Fruit fly (Drosophila melanogaster) whole organism, embryonic: Measurements from ENCODE around the gene Vps39.

ENCODE experiments used
- BEAF-32 ChIP-seq: fragments of 200-800 bp; sonication (Bioruptor generic); optimal IDR thresholded peaks from 3 replicates; lab custom pipeline; 2017; ENCODE audit warnings: missing biosample characterization, missing genetic modification characterization, mild to moderate bottlenecking, moderate library complexity, missing genetic modification reagents
- CG34376 ChIP-seq: fragments of 200-800 bp; sonication (Bioruptor generic); optimal IDR thresholded peaks from 2 replicates; lab custom pipeline; 2018; ENCODE audit warnings: missing biosample characterization, mild to moderate bottlenecking, missing genetic modification characterization
- CG43689 ChIP-seq: fragments of 200-800 bp; sonication (Bioruptor generic); IDR thresholded peaks from 2 replicates; pipeline ENCODE4 v1.3.6; 2022; ENCODE audit warnings: missing biosample characterization, missing genetic modification characterization
- Chrac-16 ChIP-seq: fragments of 200-800 bp; sonication (Bioruptor generic); optimal IDR thresholded peaks from 3 replicates; lab custom pipeline; 2016; ENCODE audit warnings: missing biosample characterization, missing genetic modification characterization
- Dek ChIP-seq: fragments of 200-800 bp; sonication (Bioruptor generic); optimal IDR thresholded peaks from 3 replicates; lab custom pipeline; 2019; ENCODE audit warnings: missing biosample characterization, mild to moderate bottlenecking, missing genetic modification characterization, moderate library complexity
- Hand ChIP-seq: fragments of 200-800 bp; sonication (Bioruptor generic); optimal IDR thresholded peaks from 2 replicates; lab custom pipeline; 2017; ENCODE audit warnings: mild to moderate bottlenecking, missing biosample characterization, missing genetic modification reagents, missing genetic modification characterization
- MESR4 ChIP-seq: fragments of 200-800 bp; sonication (Bioruptor generic); optimal IDR thresholded peaks from 2 replicates; lab custom pipeline; 2018; ENCODE audit warnings: missing biosample characterization, mild to moderate bottlenecking, missing genetic modification characterization, moderate library complexity
- Tbp ChIP-seq: fragments of >200 bp; optimal IDR thresholded peaks from 2 replicates; lab custom pipeline; 2018; ENCODE audit warnings: missing biosample characterization, missing genetic modification characterization
- gsb ChIP-seq: fragments of 200-800 bp; sonication (Bioruptor generic); IDR thresholded peaks from 2 replicates; pipeline ENCODE4 v1.3.6; 2022; ENCODE audit warnings: missing biosample characterization, missing genetic modification characterization
- gt ChIP-seq: fragments of 200-800 bp; sonication (Bioruptor generic); IDR thresholded peaks from 2 replicates; pipeline ENCODE4 v1.3.6; 2022; ENCODE audit warnings: missing biosample characterization, missing genetic modification characterization
- jigr1 ChIP-seq: fragments of 200-800 bp; sonication (Bioruptor generic); IDR thresholded peaks from 3 replicates; pipeline ENCODE4 v1.3.6; 2022; ENCODE audit warnings: missing biosample characterization, missing genetic modification characterization

dm6 chr3R:18296737-18297136 is 22.5 kb upstream of the Vps39 start:
- TF ChIP-seq jigr1 (GFP tag; lab: Robert Waterston, UW), result no peak
- no peak for TF ChIP-seq CG34376 (GFP tag; lab: Kevin White, UChicago)
- no peak for TF ChIP-seq gt (GFP tag; lab: Robert Waterston, UW)
- TF ChIP-seq Tbp (GFP tag; lab: Kevin White, UChicago), result no peak
- TF ChIP-seq gsb (GFP tag; lab: Robert Waterston, UW), result no peak
- TF ChIP-seq Chrac-16, result no peak
- no peak for TF ChIP-seq Hand (GFP tag; lab: Kevin White, UChicago)
- TF ChIP-seq CG43689 (GFP tag; lab: Robert Waterston, UW), result no peak
- no peak for TF ChIP-seq BEAF-32 (GFP tag; lab: Kevin White, UChicago)
- no peak for TF ChIP-seq Dek
- TF ChIP-seq MESR4, result no peak
